Fruit fly (Drosophila melanogaster) whole organism, embryonic: ENCODE measurements around the gene Cat.

Experiments used
- Asciz ChIP-seq: fragments of 200-800 bp; sonication (Bioruptor generic); optimal IDR thresholded peaks from 2 replicates; lab custom pipeline; 2017; ENCODE audit warnings: missing biosample characterization, mild to moderate bottlenecking, missing genetic modification characterization, missing genetic modification reagents
- Awh ChIP-seq: fragments of 200-800 bp; sonication (Bioruptor generic); IDR thresholded peaks from 2 replicates; pipeline ENCODE4, ENCODE4 v1.3.6; 2022; ENCODE audit warnings: missing biosample characterization, missing genetic modification characterization
- BEAF-32 ChIP-seq: fragments of 200-800 bp; sonication (Bioruptor generic); optimal IDR thresholded peaks from 3 replicates; lab custom pipeline; 2017; ENCODE audit warnings: missing biosample characterization, missing genetic modification characterization, mild to moderate bottlenecking, moderate library complexity, missing genetic modification reagents
- Bgb ChIP-seq: fragments of 200-800 bp; sonication (Bioruptor generic); IDR thresholded peaks from 2 replicates; pipeline ENCODE4 v1.3.6; 2022; ENCODE audit warnings: missing biosample characterization, missing genetic modification characterization; ENCODE audit not compliant: partially characterized antibody
- CG10267 ChIP-seq: fragments of 200-800 bp; sonication (Bioruptor generic); optimal IDR thresholded peaks from 2 replicates; lab custom pipeline; 2018; ENCODE audit warnings: missing biosample characterization, mild to moderate bottlenecking, missing genetic modification characterization, moderate library complexity
- CG12659 ChIP-seq: fragments of 200-800 bp; sonication (Bioruptor generic); optimal IDR thresholded peaks from 3 replicates; lab custom pipeline; 2017; ENCODE audit warnings: mild to moderate bottlenecking, missing biosample characterization, missing genetic modification reagents, missing genetic modification characterization
- CG14860 ChIP-seq: fragments of 200-800 bp; sonication (Bioruptor generic); IDR thresholded peaks from 3 replicates; pipeline ENCODE4 v1.3.6; 2022; ENCODE audit warnings: missing biosample characterization, missing genetic modification characterization; ENCODE audit not compliant: partially characterized antibody
- CG1529 ChIP-seq: fragments of 200-800 bp; sonication (Bioruptor generic); optimal IDR thresholded peaks from 3 replicates; lab custom pipeline; 2018; ENCODE audit warnings: missing biosample characterization, missing genetic modification characterization
- CG1603 ChIP-seq: fragments of 200-800 bp; sonication (Bioruptor generic); optimal IDR thresholded peaks from 2 replicates; lab custom pipeline; 2019; ENCODE audit warnings: missing biosample characterization, mild to moderate bottlenecking, missing genetic modification characterization, moderate library complexity
- CG16813 ChIP-seq: fragments of 200-800 bp; sonication (Bioruptor generic); IDR thresholded peaks from 3 replicates; pipeline ENCODE4 v1.3.6; 2022; ENCODE audit warnings: missing biosample characterization, missing genetic modification characterization; ENCODE audit not compliant: partially characterized antibody
- CG2116 ChIP-seq: fragments of 200-800 bp; sonication (Bioruptor generic); optimal IDR thresholded peaks from 3 replicates; lab custom pipeline; 2018; ENCODE audit warnings: missing biosample characterization, mild to moderate bottlenecking, missing genetic modification characterization
- CG2120 ChIP-seq: fragments of 200-800 bp; sonication (Bioruptor generic); optimal IDR thresholded peaks from 3 replicates; lab custom pipeline; 2016; ENCODE audit warnings: missing biosample characterization, missing genetic modification characterization
- CG2199 ChIP-seq: fragments of 200-800 bp; sonication (Bioruptor generic); IDR thresholded peaks from 3 replicates; pipeline ENCODE4 v1.3.6; 2022; ENCODE audit warnings: missing biosample characterization, missing genetic modification characterization
- CG3065 ChIP-seq: fragments of 200-800 bp; sonication (Bioruptor generic); optimal IDR thresholded peaks from 2 replicates; lab custom pipeline; 2016; ENCODE audit warnings: missing biosample characterization, missing genetic modification characterization
- CG42726 ChIP-seq: fragments of 200-800 bp; sonication (Bioruptor generic); IDR thresholded peaks from 2 replicates; pipeline ENCODE4 v1.3.6; 2022; ENCODE audit warnings: missing biosample characterization, missing genetic modification characterization; ENCODE audit not compliant: partially characterized antibody
- CG6813 ChIP-seq: fragments of 200-800 bp; sonication (Bioruptor generic); optimal IDR thresholded peaks from 2 replicates; lab custom pipeline; 2017; ENCODE audit warnings: missing biosample characterization, missing genetic modification characterization, mild to moderate bottlenecking, moderate library complexity, missing genetic modification reagents
- CG7963 ChIP-seq: fragments of 200-800 bp; sonication (Bioruptor generic); IDR thresholded peaks from 3 replicates; pipeline ENCODE4 v1.3.6; 2022; ENCODE audit warnings: missing biosample characterization, missing genetic modification characterization; ENCODE audit not compliant: partially characterized antibody
- CG8281 ChIP-seq: fragments of 200-800 bp; sonication (Bioruptor generic); optimal IDR thresholded peaks from 2 replicates; lab custom pipeline; 2018; ENCODE audit warnings: missing biosample characterization, mild to moderate bottlenecking, missing genetic modification characterization, moderate library complexity
- CG8290 ChIP-seq, 3 experiments: fragments of 200-800 bp; sonication (Bioruptor generic); optimal IDR thresholded peaks; 2 replicates each; lab custom pipeline; 2016 to 2019; ENCODE audit warnings: missing biosample characterization in 3 of 3, missing genetic modification characterization in 3 of 3, mild to moderate bottlenecking in 2 of 3, moderate library complexity in 1 of 3
- CG9817 ChIP-seq: fragments of 200-800 bp; sonication (Bioruptor generic); optimal IDR thresholded peaks from 2 replicates; lab custom pipeline; 2018; ENCODE audit warnings: missing biosample characterization, mild to moderate bottlenecking, missing genetic modification characterization, moderate library complexity
- Dll ChIP-seq: fragments of 200-800 bp; sonication (Bioruptor generic); IDR thresholded peaks from 4 replicates; pipeline ENCODE4 v1.3.6; 2022; ENCODE audit warnings: missing biosample characterization, missing genetic modification characterization; ENCODE audit not compliant: partially characterized antibody
- Doc3 ChIP-seq: fragments of 200-800 bp; sonication (Bioruptor generic); IDR thresholded peaks from 3 replicates; pipeline ENCODE4 v1.3.6; 2022; ENCODE audit warnings: missing biosample characterization, missing genetic modification characterization; ENCODE audit not compliant: partially characterized antibody
- Dp ChIP-seq: fragments of 200-800 bp; sonication (Bioruptor generic); optimal IDR thresholded peaks from 2 replicates; lab custom pipeline; 2018; ENCODE audit warnings: missing biosample characterization, mild to moderate bottlenecking, missing genetic modification characterization, moderate library complexity
- E2f2 ChIP-seq: fragments of 200-800 bp; sonication (Bioruptor generic); IDR thresholded peaks from 2 replicates; pipeline ENCODE4 v1.3.6; 2022; ENCODE audit warnings: missing biosample characterization, missing genetic modification characterization
- Hand ChIP-seq: fragments of 200-800 bp; sonication (Bioruptor generic); optimal IDR thresholded peaks from 2 replicates; lab custom pipeline; 2017; ENCODE audit warnings: mild to moderate bottlenecking, missing biosample characterization, missing genetic modification reagents, missing genetic modification characterization
- MBD-R2 ChIP-seq: fragments of 200-800 bp; sonication (Bioruptor generic); IDR thresholded peaks from 2 replicates; pipeline ENCODE4 v1.3.6; 2022; ENCODE audit warnings: missing biosample characterization, missing genetic modification characterization
- Mad ChIP-seq: fragments of 200-800 bp; sonication (Bioruptor generic); optimal IDR thresholded peaks from 2 replicates; lab custom pipeline; 2016; ENCODE audit warnings: missing biosample characterization, missing genetic modification characterization
- Med ChIP-seq: fragments of 200-800 bp; sonication (Bioruptor generic); peaks from one replicate; lab custom pipeline; 2016; ENCODE audit warnings: missing biosample characterization, missing genetic modification characterization, mild to moderate bottlenecking, inconsistent platforms, moderate library complexity
- Sry-δ ChIP-seq: fragments of 200-800 bp; sonication (Bioruptor generic); optimal IDR thresholded peaks from 2 replicates; lab custom pipeline; 2016; ENCODE audit warnings: missing biosample characterization, missing genetic modification characterization
- amos ChIP-seq: fragments of 200-800 bp; sonication (Bioruptor generic); IDR thresholded peaks from 2 replicates; pipeline ENCODE4 v1.3.6; 2022; ENCODE audit warnings: missing biosample characterization, missing genetic modification characterization; ENCODE audit not compliant: partially characterized antibody
- cad ChIP-seq: fragments of >200 bp; optimal IDR thresholded peaks from 2 replicates; lab custom pipeline; 2017; ENCODE audit warnings: missing biosample characterization, missing genetic modification characterization
- corto ChIP-seq: fragments of 200-800 bp; sonication (Bioruptor generic); optimal IDR thresholded peaks from 2 replicates; lab custom pipeline; 2016; ENCODE audit warnings: missing biosample characterization, mild to moderate bottlenecking, missing genetic modification characterization, moderate library complexity
- fru ChIP-seq: fragments of >200 bp; optimal IDR thresholded peaks from 2 replicates; lab custom pipeline; 2017
- hbn ChIP-seq: fragments of 200-800 bp; sonication (Bioruptor generic); IDR thresholded peaks from 2 replicates; pipeline ENCODE4 v1.3.6; 2022; ENCODE audit warnings: missing biosample characterization, missing genetic modification characterization; ENCODE audit not compliant: partially characterized antibody
- lbe ChIP-seq: fragments of 200-800 bp; sonication (Bioruptor generic); optimal IDR thresholded peaks from 2 replicates; lab custom pipeline; 2016; ENCODE audit warnings: missing biosample characterization, mild to moderate bottlenecking, missing genetic modification characterization
- lilli ChIP-seq: fragments of 200-800 bp; sonication (Bioruptor generic); optimal IDR thresholded peaks from 3 replicates; lab custom pipeline; 2016; ENCODE audit warnings: missing biosample characterization, missing genetic modification characterization
- mld ChIP-seq: fragments of 200-800 bp; sonication (Bioruptor generic); IDR thresholded peaks from 3 replicates; pipeline ENCODE4 v1.3.6; 2022; ENCODE audit warnings: missing biosample characterization, missing genetic modification characterization; ENCODE audit not compliant: partially characterized antibody
- nerfin-2 ChIP-seq: fragments of 200-800 bp; sonication (Bioruptor generic); IDR thresholded peaks from 2 replicates; pipeline ENCODE4 v1.3.6; 2022; ENCODE audit warnings: missing biosample characterization, missing genetic modification characterization; ENCODE audit not compliant: partially characterized antibody
- nmo ChIP-seq: fragments of 200-800 bp; sonication (Bioruptor generic); optimal IDR thresholded peaks from 2 replicates; lab custom pipeline; 2018; ENCODE audit warnings: missing biosample characterization, mild to moderate bottlenecking, missing genetic modification characterization, moderate library complexity
- oc ChIP-seq: fragments of 200-800 bp; sonication (Bioruptor generic); optimal IDR thresholded peaks from 2 replicates; lab custom pipeline; 2018; ENCODE audit warnings: missing biosample characterization, mild to moderate bottlenecking, missing genetic modification characterization, moderate library complexity
- otp ChIP-seq: fragments of 200-800 bp; sonication (Bioruptor generic); IDR thresholded peaks from 3 replicates; pipeline ENCODE4, ENCODE4 v1.3.6; 2022; ENCODE audit warnings: missing biosample characterization, missing genetic modification characterization
- scrt ChIP-seq: fragments of 200-800 bp; sonication (Bioruptor generic); optimal IDR thresholded peaks from 2 replicates; lab custom pipeline; 2018; ENCODE audit warnings: missing biosample characterization, mild to moderate bottlenecking, missing genetic modification characterization, moderate library complexity
- sob ChIP-seq: fragments of 200-800 bp; sonication (Bioruptor generic); IDR thresholded peaks from 2 replicates; pipeline ENCODE4 v1.3.6; 2022; ENCODE audit warnings: missing biosample characterization, missing genetic modification characterization
- sug ChIP-seq: fragments of 200-800 bp; optimal IDR thresholded peaks from 2 replicates; lab custom pipeline; 2019; ENCODE audit warnings: missing biosample characterization, mild to moderate bottlenecking, missing genetic modification characterization, moderate library complexity
- tna ChIP-seq: fragments of 200-800 bp; sonication (Bioruptor generic); IDR thresholded peaks from 2 replicates; pipeline ENCODE4 v1.3.6; 2022; ENCODE audit warnings: missing biosample characterization, missing genetic modification characterization; ENCODE audit not compliant: partially characterized antibody
- trem ChIP-seq: fragments of 200-800 bp; optimal IDR thresholded peaks from 3 replicates; lab custom pipeline; 2019; ENCODE audit warnings: missing biosample characterization, mild to moderate bottlenecking, missing genetic modification characterization, moderate library complexity
- unc-4 ChIP-seq: fragments of 200-800 bp; sonication (Bioruptor generic); IDR thresholded peaks from 2 replicates; pipeline ENCODE4 v1.3.6; 2022; ENCODE audit warnings: missing biosample characterization, missing genetic modification characterization; ENCODE audit not compliant: partially characterized antibody

Cat gene

dm6 chr3L:18828318-18828717 is 5.9 kb downstream of the Cat start (continued):
- TF ChIP-seq corto (GFP tag; lab: Kevin White, UChicago), result peak; percentile 38
- no peak for TF ChIP-seq Awh (GFP tag; lab: Robert Waterston, UW)
- no peak for TF ChIP-seq oc
- TF ChIP-seq amos (GFP tag; lab: Robert Waterston, UW), result peak; percentile 75; the same call in 1 of the 2 replicates
- TF ChIP-seq Med (GFP tag; lab: Kevin White, UChicago), result peak; percentile 53
- peak; percentile 67; the same call in 3 of the 4 replicates for TF ChIP-seq Dll (GFP tag; lab: Robert Waterston, UW)
- peak; percentile 42 for TF ChIP-seq CG2116
- TF ChIP-seq Asciz (GFP tag; lab: Kevin White, UChicago), result no peak
- TF ChIP-seq MBD-R2 (GFP tag; lab: Robert Waterston, UW), result peak; percentile 28; the same call in 1 of the 2 replicates
- TF ChIP-seq lilli, result peak; percentile 8
- TF ChIP-seq CG10267 (tag; lab: Kevin White, UChicago), result peak; percentile 25
- TF ChIP-seq CG8290 (GFP tag; optimal IDR thresholded peaks at IDR 0.05; lab: Kevin White, UChicago), result no peak
- peak in 1 of 2 experiments; percentile 62 for TF ChIP-seq CG8290 (tag; optimal IDR thresholded peaks at IDR 0.05; lab: Kevin White, UChicago)
- TF ChIP-seq E2f2 (GFP tag; lab: Robert Waterston, UW), result peak; percentile 98
- TF ChIP-seq tna (GFP tag; lab: Robert Waterston, UW), result peak; percentile 60; the same call in 1 of the 2 replicates
- peak; percentile 59 for TF ChIP-seq CG7963
- TF ChIP-seq CG12659 (GFP tag; lab: Kevin White, UChicago), result peak; percentile 27
- peak; percentile 64 for TF ChIP-seq BEAF-32 (GFP tag; lab: Kevin White, UChicago)
- TF ChIP-seq otp (GFP tag; lab: Robert Waterston, UW), result no peak
- TF ChIP-seq hbn (GFP tag; lab: Robert Waterston, UW), result peak; percentile 54
- TF ChIP-seq Dp (GFP tag; lab: Kevin White, UChicago), result peak; percentile 99
- TF ChIP-seq fru (lab: Kevin White, UChicago), result no peak
- peak; percentile 67 for TF ChIP-seq nerfin-2 (GFP tag; lab: Robert Waterston, UW)
- no peak for TF ChIP-seq CG8281 (tag; lab: Kevin White, UChicago)
- no peak for TF ChIP-seq CG3065 (GFP tag; lab: Kevin White, UChicago)
- TF ChIP-seq Bgb (GFP tag; lab: Robert Waterston, UW), result peak; percentile 83
- TF ChIP-seq CG1603 (tag; lab: Kevin White, UChicago), result peak; percentile 45
- TF ChIP-seq sob, result 0 out of 2 replicates have a peak, but pooled peaks have one; percentile 21
- TF ChIP-seq CG6813, result no peak
- peak; percentile 17 for TF ChIP-seq lbe (GFP tag; lab: Kevin White, UChicago)
- TF ChIP-seq Mad (GFP tag; lab: Kevin White, UChicago), result peak; percentile 2
- TF ChIP-seq scrt (GFP tag; lab: Kevin White, UChicago), result peak; percentile 97
- peak; percentile 7 for TF ChIP-seq CG2120 (GFP tag; lab: Kevin White, UChicago)
- no peak for TF ChIP-seq CG9817 (tag; lab: Kevin White, UChicago)
- peak; percentile 24 for TF ChIP-seq nmo
- TF ChIP-seq CG16813 (GFP tag; lab: Robert Waterston, UW), result peak; percentile 60
- TF ChIP-seq CG1529, result peak; percentile 16
- TF ChIP-seq mld, result 0 out of 3 replicates have a peak, but pooled peaks have one; percentile 31
- peak; percentile 49 for TF ChIP-seq sug (tag; lab: Kevin White, UChicago)
- TF ChIP-seq Hand (GFP tag; lab: Kevin White, UChicago), result no peak
- peak; percentile 87 for TF ChIP-seq cad (GFP tag; lab: Kevin White, UChicago)
- TF ChIP-seq trem, result peak; percentile 42
- 0 out of 3 replicates have a peak, but pooled peaks have one; percentile 47 for TF ChIP-seq CG14860 (GFP tag; lab: Robert Waterston, UW)
- TF ChIP-seq Sry-δ (GFP tag; lab: Kevin White, UChicago), result peak; percentile 88
- peak; percentile 58 for TF ChIP-seq Doc3 (GFP tag; lab: Robert Waterston, UW)
- TF ChIP-seq CG42726, result peak; percentile 77; the same call in 1 of the 2 replicates
- peak; percentile 68 for TF ChIP-seq unc-4 (GFP tag; lab: Robert Waterston, UW)
- 0 out of 3 replicates have a peak, but pooled peaks have one; percentile 41 for TF ChIP-seq CG2199
